Worm (Caenorhabditis elegans) whole organism, L2 larva: ENCODE data around the gene F46C5.9.
A peak's percentile ranks its signal among the peaks of the same experiment; 100 is the strongest.

Experiments
- alr-1 ChIP-seq: fragments of 150-350 bp; optimal IDR thresholded peaks from 2 replicates; lab custom pipeline; 2014; ENCODE audit warnings: missing biosample characterization, missing genetic modification characterization
- ama-1 ChIP-seq: fragments of 150-350 bp; optimal IDR thresholded peaks from 2 replicates; lab custom pipeline; 2018; ENCODE audit warnings: inconsistent platforms
- nhr-237 ChIP-seq: fragments of 150-350 bp; optimal IDR thresholded peaks from 2 replicates; lab custom pipeline; 2014; ENCODE audit warnings: missing biosample characterization, missing genetic modification characterization

ce11 chrII:8787376-8787775, 23.2 kb downstream of the F46C5.9 start:
- peak; percentile 93 for TF ChIP-seq ama-1 (lab: Kevin White, UChicago)
- TF ChIP-seq nhr-237 (tag; lab: Kevin White, UChicago) = no peak
- no peak for TF ChIP-seq alr-1 (tag; lab: Kevin White, UChicago)
